Worm (Caenorhabditis elegans) whole organism, L4/young adult: ENCODE data around the gene clec-198.

Experiments used
- dao-5 ChIP-seq: sonication (generic microtip); optimal IDR thresholded peaks from 2 replicates; lab custom pipeline; 2016; ENCODE audit warnings: missing genotype, missing genetic modification characterization, moderate library complexity, missing compliant biosample characterization
- him-1 ChIP-seq: sonication (generic microtip); optimal IDR thresholded peaks from 2 replicates; lab custom pipeline; 2016; ENCODE audit warnings: missing genotype, missing genetic modification reagents, missing genetic modification characterization, missing compliant biosample characterization

ce11 chrIV:17316398-17316797, 30.6 kb upstream of the clec-198 start, which contains the start of gene C49C3.20:
- no peak for TF ChIP-seq him-1
- TF ChIP-seq dao-5: no peak
